Worm (Caenorhabditis elegans) whole organism, early embryonic: ENCODE data around the gene scav-2.

ENCODE experiments used
- F13C5.2 ChIP-seq: sonication (generic microtip); optimal IDR thresholded peaks from 2 replicates; lab custom pipeline; 2017; ENCODE audit warnings: mild to moderate bottlenecking, missing genetic modification characterization, inconsistent platforms, missing compliant biosample characterization
- ama-1 ChIP-seq: fragments of 150-350 bp; optimal IDR thresholded peaks from 2 replicates; lab custom pipeline; 2014
- flt-1 ChIP-seq: fragments of 200-800 bp; sonication (Bioruptor generic); IDR thresholded peaks from 2 replicates; pipeline ENCODE4 v1.3.6; 2022; ENCODE audit warnings: missing genetic modification characterization, missing compliant biosample characterization
- hmg-4 ChIP-seq: fragments of 200-800 bp; sonication (Bioruptor generic); optimal IDR thresholded peaks from 2 replicates; lab custom pipeline; 2018; ENCODE audit warnings: mild to moderate bottlenecking, missing genetic modification characterization, missing compliant biosample characterization
- pes-1 ChIP-seq: fragments of 200-800 bp; sonication (Bioruptor generic); IDR thresholded peaks from 2 replicates; pipeline ENCODE4 v1.3.6; 2022; ENCODE audit warnings: missing genetic modification reagents, missing genetic modification characterization, missing compliant biosample characterization
- tbx-11 ChIP-seq: fragments of 200-800 bp; sonication (Bioruptor generic); IDR thresholded peaks from 2 replicates; pipeline ENCODE4 v1.3.6; 2022; ENCODE audit warnings: missing genetic modification characterization, missing compliant biosample characterization

DNA sequence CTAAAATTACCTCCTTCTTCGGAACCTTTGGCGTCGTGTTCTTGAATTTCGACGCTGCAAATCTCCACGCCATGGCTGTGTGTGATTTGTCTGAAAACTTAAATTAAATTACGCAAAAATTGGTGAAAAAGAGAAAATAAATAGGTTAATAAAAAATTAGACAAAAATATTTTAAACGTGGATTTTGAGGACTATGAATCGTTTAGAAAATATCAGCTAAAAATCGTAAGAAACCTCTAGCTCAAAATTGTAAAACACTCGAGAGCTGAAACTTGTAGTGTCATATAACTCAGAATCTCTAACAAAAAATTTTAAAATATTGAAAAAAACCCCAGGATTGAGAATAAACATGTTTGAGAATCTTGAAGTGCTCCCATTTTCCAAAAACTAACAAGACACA lies 31.1 kb downstream of the scav-2 start, which contains the start of gene pod-1:
- TF ChIP-seq ama-1 (lab: Kevin White, UChicago) (no peak), hmg-4 (GFP tag; lab: Kevin White, UChicago) (no peak), F13C5.2 (tag; lab: Kevin White, UChicago) (no peak), flt-1 (no peak), tbx-11 (GFP tag; lab: Robert Waterston, UW) (no peak), pes-1 (no peak)
